Worm (Caenorhabditis elegans): Measurements from ENCODE around the gene nlp-47.
"Not testable (repeated sequence)": the region's sequence is repeated elsewhere in the genome, so short reads cannot be mapped to it uniquely, and the experiment has no call there.

nlp-47 gene

DNA sequence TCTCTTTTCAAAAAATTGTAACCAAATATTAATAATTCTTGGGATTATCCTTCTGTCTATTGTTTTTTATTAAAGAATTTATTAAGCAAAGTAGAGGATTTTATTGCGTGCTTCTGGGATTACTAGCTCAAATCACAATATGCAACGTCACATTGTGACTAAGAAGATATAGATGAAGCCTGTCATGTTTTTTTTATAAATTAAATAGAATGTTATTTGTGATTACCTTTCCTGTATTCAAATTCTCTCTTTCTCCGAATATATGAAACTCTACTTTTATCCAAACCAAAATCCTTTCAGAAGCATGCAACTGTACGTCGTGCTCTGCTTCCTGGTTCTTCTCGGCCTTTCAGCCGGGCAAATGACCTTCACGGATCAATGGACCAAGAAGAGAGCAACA lies at the start of gene nlp-47:
Gene nlp-47 (plus strand): TSS at position 301 of the 400 bp plus-strand sequence.
- no peak for TF ChIP-seq hlh-1 (tag; optimal IDR thresholded peaks at IDR 0.05)
- TF ChIP-seq mep-1 (tag; optimal IDR thresholded peaks at IDR 0.05): no peak

- TF ChIP-seq M03D4.4, lin-13, ztf-11 (tag; optimal IDR thresholded peaks at IDR 0.05): not testable (repeated sequence)
Measured at ce11 chrIV:5254678-5255077, 36.0 kb upstream of the nlp-47 start, which contains the start of gene F36H12.10. Gene F36H12.10 (minus strand): TSS chrIV:5254778.

ce11 chrIV:5256731-5257130 lies 33.9 kb upstream of the nlp-47 start, which contains the start of gene F36H12.9:
Gene F36H12.9 (plus strand): TSS chrIV:5257031.
- TF ChIP-seq zip-8 (tag; optimal IDR thresholded peaks at IDR 0.05); nhr-28 (tag; optimal IDR thresholded peaks at IDR 0.05); lin-32 (GFP tag; optimal IDR thresholded peaks at IDR 0.05): not testable (repeated sequence)

DNA sequence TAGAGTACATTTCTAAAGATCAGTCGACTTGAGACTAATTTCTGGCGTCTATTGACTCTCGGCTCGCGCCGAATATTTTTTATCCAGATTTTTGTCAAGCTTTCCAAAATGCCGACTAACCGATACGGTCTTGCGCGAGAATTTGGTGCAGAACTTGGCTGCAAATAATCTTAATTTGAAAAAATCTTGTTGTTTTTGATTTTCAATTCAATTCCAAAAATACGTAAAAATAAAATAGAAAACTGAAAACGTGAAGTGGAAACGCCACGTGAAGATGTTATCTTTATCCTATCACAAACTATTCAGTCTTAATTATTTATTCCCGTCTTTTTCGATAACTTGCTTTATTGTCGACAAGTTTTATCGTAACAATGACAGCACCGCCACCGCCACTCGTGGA lies 32.3 kb upstream of the nlp-47 start, which contains the start of gene ttbk-2.1:
Gene ttbk-2.1 (plus strand): TSS at position 301 of the 400 bp plus-strand sequence.
- not testable (repeated sequence) for TF ChIP-seq unc-62 (GFP tag; optimal IDR thresholded peaks at IDR 0.05); nhr-2 (tag; optimal IDR thresholded peaks at IDR 0.05); drap-1 (GFP tag; optimal IDR thresholded peaks at IDR 0.05)

DNA sequence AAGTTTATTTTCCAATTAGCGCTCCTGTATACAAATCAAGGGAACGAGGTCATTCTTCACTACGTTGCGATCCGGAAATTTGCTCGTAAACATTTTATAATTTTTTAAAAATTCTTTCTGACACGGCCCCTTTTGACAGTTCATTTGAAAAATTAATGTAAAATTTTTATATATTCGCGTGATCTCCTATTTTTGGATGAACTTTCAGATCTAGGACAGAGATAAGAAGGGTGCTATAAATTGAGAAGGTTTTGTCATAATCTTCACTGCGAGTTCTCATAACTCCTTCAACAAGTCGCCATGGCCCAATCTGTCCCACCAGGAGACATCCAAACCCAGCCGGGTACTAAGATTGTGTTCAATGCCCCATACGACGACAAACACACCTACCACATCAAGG lies 30.4 kb upstream of the nlp-47 start, which contains the start of gene msp-19:
Gene msp-19 (plus strand): TSS at position 301 of the 400 bp plus-strand sequence.
- TF ChIP-seq tbx-8 (GFP tag; optimal IDR thresholded peaks at IDR 0.05); unc-62 (GFP tag; optimal IDR thresholded peaks at IDR 0.05); lsy-2 (tag; optimal IDR thresholded peaks at IDR 0.05): not testable (repeated sequence)

- TF ChIP-seq ceh-43 (GFP tag; optimal IDR thresholded peaks at IDR 0.05) (no peak), M03D4.4 (tag; optimal IDR thresholded peaks at IDR 0.05) (no peak), ztf-11 (tag; optimal IDR thresholded peaks at IDR 0.05) (no peak), ceh-83 (GFP tag; optimal IDR thresholded peaks at IDR 0.05) (no peak), nhr-76 (tag; optimal IDR thresholded peaks at IDR 0.05) (no peak), mab-5 (tag; optimal IDR thresholded peaks at IDR 0.05) (no peak), mep-1 (tag; optimal IDR thresholded peaks at IDR 0.05) (no peak), zip-8 (tag; optimal IDR thresholded peaks at IDR 0.05) (no peak), blmp-1 (tag; optimal IDR thresholded peaks at IDR 0.05) (no peak), lin-32 (GFP tag; optimal IDR thresholded peaks at IDR 0.05) (no peak), ceh-39 (tag; optimal IDR thresholded peaks at IDR 0.05) (no peak), elt-3 (tag; optimal IDR thresholded peaks at IDR 0.05) (no peak), flh-1 (GFP tag; optimal IDR thresholded peaks at IDR 0.05) (no peak), cnd-1 (tag; optimal IDR thresholded peaks at IDR 0.05) (no peak), mls-2 (tag; optimal IDR thresholded peaks at IDR 0.05) (no peak), unc-39 (tag; optimal IDR thresholded peaks at IDR 0.05) (no peak), hlh-1 (tag; optimal IDR thresholded peaks at IDR 0.05) (no peak), sem-2 (GFP tag; optimal IDR thresholded peaks at IDR 0.05) (no peak), ces-1 (GFP tag; optimal IDR thresholded peaks at IDR 0.05) (no peak)
Measured at ce11 chrIV:5266474-5266873, 24.2 kb upstream of the nlp-47 start, which contains the start of gene F36H12.5. Gene F36H12.5 (plus strand): TSS chrIV:5266774.

DNA sequence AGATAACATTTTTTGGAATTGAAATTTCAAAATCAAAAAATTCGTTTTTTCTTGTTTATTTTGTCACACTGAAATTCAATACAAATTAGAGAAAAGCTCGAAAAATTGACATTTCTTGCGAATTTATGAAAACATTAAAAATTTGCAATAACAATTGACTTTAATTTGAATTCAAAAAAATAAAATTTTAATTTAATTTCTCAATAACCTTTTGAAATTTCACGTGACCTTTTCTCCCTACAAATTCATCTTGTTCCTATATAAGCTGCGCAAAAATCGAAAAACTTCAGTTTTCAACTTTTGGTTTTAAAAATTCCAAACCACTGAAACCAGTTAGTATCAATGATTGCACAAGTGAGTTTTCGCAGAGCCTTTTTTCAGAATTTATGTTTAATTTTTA lies 21.8 kb upstream of the nlp-47 start, which contains the start of gene F36H12.4:
Gene F36H12.4 (plus strand): TSS at position 301 of the 400 bp plus-strand sequence.
- no peak for TF ChIP-seq blmp-1 (tag; optimal IDR thresholded peaks at IDR 0.05)
- TF ChIP-seq mep-1 (tag; optimal IDR thresholded peaks at IDR 0.05): no peak
- no peak for TF ChIP-seq unc-62 (GFP tag; optimal IDR thresholded peaks at IDR 0.05)
- no peak for TF ChIP-seq zip-8 (tag; optimal IDR thresholded peaks at IDR 0.05)
- TF ChIP-seq nhr-12 (tag; optimal IDR thresholded peaks at IDR 0.05): no peak
- no peak for TF ChIP-seq lin-32 (GFP tag; optimal IDR thresholded peaks at IDR 0.05)
- TF ChIP-seq nhr-76 (tag; optimal IDR thresholded peaks at IDR 0.05): no peak
- TF ChIP-seq mab-5 (tag; optimal IDR thresholded peaks at IDR 0.05): no peak
- TF ChIP-seq pha-4 (tag; optimal IDR thresholded peaks at IDR 0.05): no peak
- TF ChIP-seq M03D4.4 (tag; optimal IDR thresholded peaks at IDR 0.05): no peak
- no peak for TF ChIP-seq elt-3 (tag; optimal IDR thresholded peaks at IDR 0.05)
- TF ChIP-seq ham-2 (GFP tag; optimal IDR thresholded peaks at IDR 0.05): no peak
- TF ChIP-seq lsy-2 (tag; optimal IDR thresholded peaks at IDR 0.05): no peak
- TF ChIP-seq mls-2 (tag; optimal IDR thresholded peaks at IDR 0.05): no peak

Measured in whole organism, mixed stage, embryonic.